Worm (Caenorhabditis elegans) whole organism, young adult: ENCODE data around the gene C17H12.6.

Experiments
- D2030.7 ChIP-seq: fragments of 200-800 bp; sonication (Bioruptor generic); IDR thresholded peaks from 2 replicates; pipeline ENCODE4 v1.3.6; 2022; ENCODE audit warnings: missing genetic modification reagents, missing genetic modification characterization, missing compliant biosample characterization
- F57A8.1 ChIP-seq: fragments of 200-800 bp; sonication (Bioruptor generic); optimal IDR thresholded peaks from 2 replicates; lab custom pipeline; 2018; ENCODE audit warnings: mild to moderate bottlenecking, missing genetic modification characterization, moderate library complexity, missing compliant biosample characterization
- attf-5 ChIP-seq: fragments of 200-800 bp; sonication (Bioruptor generic); optimal IDR thresholded peaks from 2 replicates; lab custom pipeline; 2018; ENCODE audit warnings: mild to moderate bottlenecking, missing genetic modification characterization, missing compliant biosample characterization
- ceh-91 ChIP-seq: fragments of 200-800 bp; sonication (Bioruptor generic); IDR thresholded peaks from 2 replicates; pipeline ENCODE4 v1.3.6; 2022; ENCODE audit warnings: missing genetic modification reagents, missing genetic modification characterization, missing compliant biosample characterization
- dpl-1 ChIP-seq: fragments of 150-350 bp; optimal IDR thresholded peaks from 2 replicates; lab custom pipeline; 2014; ENCODE audit warnings: missing biosample characterization, missing genetic modification reagents, missing genetic modification characterization
- let-526 ChIP-seq: fragments of 200-800 bp; sonication (Bioruptor generic); IDR thresholded peaks from 2 replicates; pipeline ENCODE4 v1.3.6; 2022; ENCODE audit warnings: missing genetic modification reagents, missing genetic modification characterization, missing compliant biosample characterization
- lin-40 ChIP-seq: sonication (generic microtip); optimal IDR thresholded peaks from 2 replicates; lab custom pipeline; 2016; ENCODE audit warnings: missing genetic modification characterization, mild to moderate bottlenecking, missing compliant biosample characterization, missing genotype, missing genetic modification reagents
- madf-8 ChIP-seq: fragments of 200-800 bp; sonication (Bioruptor generic); conservative IDR thresholded peaks from 2 replicates; pipeline ENCODE4 v1.3.6; 2022; ENCODE audit warnings: missing genetic modification reagents, missing genetic modification characterization, missing compliant biosample characterization
- pha-4 ChIP-seq: fragments of 150-350 bp; sonication (generic microtip); optimal IDR thresholded peaks from 2 replicates; lab custom pipeline; 2014; ENCODE audit warnings: missing biosample characterization, missing genetic modification reagents, missing genetic modification characterization
- snpc-3.4 ChIP-seq: sonication (generic microtip); optimal IDR thresholded peaks from 2 replicates; lab custom pipeline; 2017; ENCODE audit warnings: missing genetic modification characterization, mild to moderate bottlenecking, missing compliant biosample characterization, antibody characterized with exemption, moderate library complexity, missing genotype, missing genetic modification reagents
- unc-130 ChIP-seq: sonication (generic microtip); optimal IDR thresholded peaks from 2 replicates; lab custom pipeline; 2016; ENCODE audit warnings: missing genetic modification reagents, missing genetic modification characterization, missing compliant biosample characterization

- TF ChIP-seq attf-5 (GFP tag; lab: Kevin White, UChicago) (no peak), pha-4 (no peak), lin-40 (no peak), snpc-3.4 (tag; lab: Kevin White, UChicago) (no peak), ceh-91 (no peak), dpl-1 (GFP tag; lab: Kevin White, UChicago) (no peak), F57A8.1 (GFP tag; lab: Kevin White, UChicago) (no peak), let-526 (no peak), D2030.7 (GFP tag; lab: Robert Waterston, UW) (no peak), unc-130 (GFP tag; lab: Kevin White, UChicago) (no peak), madf-8 (GFP tag; lab: Robert Waterston, UW) (no peak)
Measured at ce11 chrIV:6802132-6802531, 20.2 kb downstream of the C17H12.6 start, which contains the start of the genes cest-4 and C17H12.11.
